Worm (Caenorhabditis elegans): ENCODE data around the gene K08D10.14.
"Not testable (repeated sequence)": the region's sequence is repeated elsewhere in the genome, so short reads cannot be mapped to it uniquely, and the experiment has no call there.

Gene K08D10.14

ce11 chrIV:4120263-4120662 is 34.5 kb upstream of the K08D10.14 start, which contains the start of gene F49F1.5:
Gene F49F1.5 (minus strand): TSS chrIV:4120415.
- TF ChIP-seq ceh-39 (tag; optimal IDR thresholded peaks at IDR 0.05) (no peak), cnd-1 (tag; optimal IDR thresholded peaks at IDR 0.05) (no peak), sem-2 (GFP tag; optimal IDR thresholded peaks at IDR 0.05) (no peak), elt-1 (tag; optimal IDR thresholded peaks at IDR 0.05; ENCODE audit: borderline replicate concordance, insufficient read depth) (no peak), nhr-12 (tag; optimal IDR thresholded peaks at IDR 0.05) (no peak), nhr-76 (tag; optimal IDR thresholded peaks at IDR 0.05) (no peak), mab-5 (tag; optimal IDR thresholded peaks at IDR 0.05) (no peak), ceh-83 (GFP tag; optimal IDR thresholded peaks at IDR 0.05) (no peak), unc-62 (GFP tag; optimal IDR thresholded peaks at IDR 0.05) (no peak), lsy-2 (tag; optimal IDR thresholded peaks at IDR 0.05) (no peak), hlh-1 (tag; optimal IDR thresholded peaks at IDR 0.05) (no peak), flh-1 (GFP tag; optimal IDR thresholded peaks at IDR 0.05) (no peak), ham-2 (GFP tag; optimal IDR thresholded peaks at IDR 0.05) (no peak), ceh-43 (GFP tag; optimal IDR thresholded peaks at IDR 0.05) (no peak), ces-1 (GFP tag; optimal IDR thresholded peaks at IDR 0.05) (no peak), M03D4.4 (tag; optimal IDR thresholded peaks at IDR 0.05) (no peak), mep-1 (tag; optimal IDR thresholded peaks at IDR 0.05) (no peak), nhr-28 (tag; optimal IDR thresholded peaks at IDR 0.05) (no peak), pha-4 (tag; optimal IDR thresholded peaks at IDR 0.05) (no peak), elt-3 (tag; optimal IDR thresholded peaks at IDR 0.05) (no peak)

- TF ChIP-seq ham-2 (GFP tag; optimal IDR thresholded peaks at IDR 0.05): no peak
These were observed 33.7 kb upstream of the K08D10.14 start for ce11 chrIV:4121055-4121454.

- TF ChIP-seq mls-2 (tag; optimal IDR thresholded peaks at IDR 0.05): no peak
- no peak for TF ChIP-seq unc-39 (tag; optimal IDR thresholded peaks at IDR 0.05)
- no peak for TF ChIP-seq nhr-237 (tag; optimal IDR thresholded peaks at IDR 0.05)
- TF ChIP-seq bed-3 (GFP tag; optimal IDR thresholded peaks at IDR 0.05): no peak
- no peak for TF ChIP-seq cnd-1 (tag; optimal IDR thresholded peaks at IDR 0.05)
- no peak for TF ChIP-seq M03D4.4 (tag; optimal IDR thresholded peaks at IDR 0.05)
- no peak for TF ChIP-seq ces-1 (GFP tag; optimal IDR thresholded peaks at IDR 0.05)
- TF ChIP-seq tbx-8 (GFP tag; optimal IDR thresholded peaks at IDR 0.05): no peak
- no peak for TF ChIP-seq hlh-1 (tag; optimal IDR thresholded peaks at IDR 0.05)
- TF ChIP-seq ceh-83 (GFP tag; optimal IDR thresholded peaks at IDR 0.05): no peak
- no peak for TF ChIP-seq nhr-76 (tag; optimal IDR thresholded peaks at IDR 0.05)
- TF ChIP-seq unc-62 (GFP tag; optimal IDR thresholded peaks at IDR 0.05): no peak
- no peak for TF ChIP-seq sptf-1 (tag; optimal IDR thresholded peaks at IDR 0.05)
- no peak for TF ChIP-seq ztf-11 (tag; optimal IDR thresholded peaks at IDR 0.05)
- TF ChIP-seq ceh-43 (GFP tag; optimal IDR thresholded peaks at IDR 0.05): no peak
- TF ChIP-seq lin-13 (tag; optimal IDR thresholded peaks at IDR 0.05): no peak
- TF ChIP-seq ham-2 (GFP tag; optimal IDR thresholded peaks at IDR 0.05): no peak
- no peak for TF ChIP-seq snpc-4 (tag; optimal IDR thresholded peaks at IDR 0.05)
- no peak for TF ChIP-seq pha-4 (tag; optimal IDR thresholded peaks at IDR 0.05)
These were observed 31.7 kb upstream of the K08D10.14 start, which contains the start of gene mul-1 for ce11 chrIV:4123083-4123482. Gene mul-1 (minus strand): TSS chrIV:4123166.

ce11 chrIV:4125657-4126056 is 29.1 kb upstream of the K08D10.14 start, which contains the start of gene F49F1.7:
Gene F49F1.7 (minus strand): TSS chrIV:4125757.
- TF ChIP-seq ceh-43 (GFP tag; optimal IDR thresholded peaks at IDR 0.05); mep-1 (tag; optimal IDR thresholded peaks at IDR 0.05); nhr-237 (tag; optimal IDR thresholded peaks at IDR 0.05): not testable (repeated sequence)

- TF ChIP-seq cnd-1 (tag; optimal IDR thresholded peaks at IDR 0.05): no peak
- TF ChIP-seq ceh-39 (tag; optimal IDR thresholded peaks at IDR 0.05): no peak
These were observed 19.0 kb upstream of the K08D10.14 start, which contains the start of gene F49F1.17 for ce11 chrIV:4135744-4136143. Gene F49F1.17 (minus strand): TSS chrIV:4135844.

- TF ChIP-seq hlh-1 (tag; optimal IDR thresholded peaks at IDR 0.05): no peak
- TF ChIP-seq nhr-2 (tag; optimal IDR thresholded peaks at IDR 0.05): no peak
These were observed 17.3 kb upstream of the K08D10.14 start, which contains the start of gene F49F1.9 for ce11 chrIV:4137472-4137871. Gene F49F1.9 (minus strand): TSS chrIV:4137572.
